Fruit fly (Drosophila melanogaster): ENCODE measurements around the gene CG13926.

Gene CG13926

dm6 chr3L:1618116-1618727, at the start of gene CG13926, which contains the start of the genes ABCB7 and CG33230 (continued):
- TF ChIP-seq CG3847 (GFP tag; IDR thresholded peaks at IDR 0.05) (peak; percentile 38; the same call in 1 of the 2 replicates), Dip2 (GFP tag; IDR thresholded peaks at IDR 0.05) (no peak), CG1233 (GFP tag; optimal IDR thresholded peaks at IDR 0.05) (no peak), ase (GFP tag; IDR thresholded peaks at IDR 0.05) (no peak), crp (GFP tag; optimal IDR thresholded peaks at IDR 0.05) (peak; percentile 34 to 92), so (GFP tag; IDR thresholded peaks at IDR 0.05) (no peak), dan (GFP tag; IDR thresholded peaks at IDR 0.05) (no peak), GATAe (GFP tag; conservative IDR thresholded peaks at IDR 0.05) (no peak), Neu2 (GFP tag; optimal IDR thresholded peaks at IDR 0.05; ENCODE audit: borderline replicate concordance) (no peak), bsh (GFP tag; optimal IDR thresholded peaks at IDR 0.05) (no peak), CG12744 (GFP tag; optimal IDR thresholded peaks at IDR 0.05) (no peak), CG31388 (GFP tag; optimal IDR thresholded peaks at IDR 0.05) (no peak), p53 (GFP tag; optimal IDR thresholded peaks at IDR 0.05) (no peak), CG7928 (GFP tag; optimal IDR thresholded peaks at IDR 0.05) (no peak), zfh2 (GFP tag; optimal IDR thresholded peaks at IDR 0.05) (peak; percentile 31), TFAM (GFP tag; optimal IDR thresholded peaks at IDR 0.05) (no peak), twi (tag; optimal IDR thresholded peaks at IDR 0.05) (no peak), Rfx (GFP tag; IDR thresholded peaks at IDR 0.05) (peak; percentile 57; the same call in 1 of the 2 replicates), CG1529 (GFP tag; optimal IDR thresholded peaks at IDR 0.05) (no peak), ac (GFP tag; optimal IDR thresholded peaks at IDR 0.05) (no peak), lilli (GFP tag; optimal IDR thresholded peaks at IDR 0.05) (peak; percentile 64), gt (GFP tag; IDR thresholded peaks at IDR 0.05) (no peak), CG12155 (GFP tag; optimal IDR thresholded peaks at IDR 0.05) (peak; percentile 38), salm (tag; optimal IDR thresholded peaks at IDR 0.05) (no peak), Mes4 (GFP tag; optimal IDR thresholded peaks at IDR 0.05) (no peak), CG18599 (GFP tag; optimal IDR thresholded peaks at IDR 0.05) (peak; percentile 61), Antp (GFP tag; optimal IDR thresholded peaks at IDR 0.05) (no peak), org-1 (GFP tag; optimal IDR thresholded peaks at IDR 0.05) (no peak), CG12236 (GFP tag; optimal IDR thresholded peaks at IDR 0.05) (no peak), H2.0 (GFP tag; IDR thresholded peaks at IDR 0.05) (no peak), nerfin-1 (tag; optimal IDR thresholded peaks at IDR 0.05) (peak; percentile 33), ap (GFP tag; IDR thresholded peaks at IDR 0.05) (no peak), CG4617 (GFP tag; optimal IDR thresholded peaks at IDR 0.05; ENCODE audit: borderline replicate concordance) (peak; percentile 71), CG17612 (GFP tag; IDR thresholded peaks at IDR 0.05) (no peak), az2 (GFP tag; optimal IDR thresholded peaks at IDR 0.05) (peak; percentile 8), CG31365 (tag; optimal IDR thresholded peaks at IDR 0.05) (no peak), nmo (GFP tag; optimal IDR thresholded peaks at IDR 0.05) (peak; percentile 56), ham (GFP tag; IDR thresholded peaks at IDR 0.05) (no peak), CG17912 (GFP tag; optimal IDR thresholded peaks at IDR 0.05) (no peak), pfk (GFP tag; optimal IDR thresholded peaks at IDR 0.05) (no peak), kni (GFP tag; optimal IDR thresholded peaks at IDR 0.05) (peak; percentile 59), Ets97D (GFP tag; optimal IDR thresholded peaks at IDR 0.05) (peak; percentile 1), CG18764 (GFP tag; optimal IDR thresholded peaks at IDR 0.05) (no peak), CG30403 (GFP tag; optimal IDR thresholded peaks at IDR 0.05) (peak; percentile 57), Fer2 (tag; optimal IDR thresholded peaks at IDR 0.05) (no peak), CG14965 (GFP tag; optimal IDR thresholded peaks at IDR 0.05; ENCODE audit: borderline replicate concordance) (no peak), CG32772 (GFP tag; IDR thresholded peaks at IDR 0.05) (no peak), h (optimal IDR thresholded peaks at IDR 0.05) (no peak), CG14710 (tag; optimal IDR thresholded peaks at IDR 0.05) (peak; percentile 55), PHDP (tag; optimal IDR thresholded peaks at IDR 0.05) (no peak), NK7.1 (GFP tag; optimal IDR thresholded peaks at IDR 0.05) (no peak)
